Fruit fly (Drosophila melanogaster): ENCODE results near the gene CG46304.

Gene CG46304

dm6 chr2L:18981484-18981883, 35.4 kb downstream of the CG46304 start:
- TF ChIP-seq CG8159 (tag; optimal IDR thresholded peaks at IDR 0.05) = no peak
- no peak for TF ChIP-seq Pif1B (GFP tag; optimal IDR thresholded peaks at IDR 0.05)
- no peak for TF ChIP-seq fd96Ca (GFP tag; IDR thresholded peaks at IDR 0.05)
- TF ChIP-seq gl (tag; optimal IDR thresholded peaks at IDR 0.05) = no peak
- TF ChIP-seq Ets98B (GFP tag; IDR thresholded peaks at IDR 0.05) = no peak
- TF ChIP-seq rn (GFP tag; IDR thresholded peaks at IDR 0.05) = no peak
- no peak for TF ChIP-seq CG10348 (GFP tag; IDR thresholded peaks at IDR 0.05)
- TF ChIP-seq CG14655 (GFP tag; optimal IDR thresholded peaks at IDR 0.05) = no peak
- no peak for TF ChIP-seq EcR (GFP tag; optimal IDR thresholded peaks at IDR 0.05)
- TF ChIP-seq CG17806 (tag; optimal IDR thresholded peaks at IDR 0.05) = no peak
- no peak for TF ChIP-seq Snoo (tag; optimal IDR thresholded peaks at IDR 0.05)
- TF ChIP-seq CG12605 (GFP tag; IDR thresholded peaks at IDR 0.05) = no peak
- TF ChIP-seq CG4496 (GFP tag; IDR thresholded peaks at IDR 0.05) = no peak
- no peak for TF ChIP-seq CG9948 (tag; optimal IDR thresholded peaks at IDR 0.05)
- no peak for TF ChIP-seq D1 (tag; optimal IDR thresholded peaks at IDR 0.05)
- TF ChIP-seq CG8301 (tag; optimal IDR thresholded peaks at IDR 0.05) = no peak
- TF ChIP-seq CG34367 (tag; optimal IDR thresholded peaks at IDR 0.05) = no peak
- TF ChIP-seq CG15710 (tag; optimal IDR thresholded peaks at IDR 0.05) = no peak

dm6 chr2L:18981947-18982579, 36.0 kb downstream of the CG46304 start:
- peak; percentile 58; the same call in 1 of the 2 replicates for TF ChIP-seq rn (GFP tag; IDR thresholded peaks at IDR 0.05)
- TF ChIP-seq CG32121 (GFP tag; IDR thresholded peaks at IDR 0.05) = peak; percentile 89
- TF ChIP-seq CG8301 (tag; optimal IDR thresholded peaks at IDR 0.05) = peak; percentile 79
- peak; percentile 33 for TF ChIP-seq EcR (GFP tag; optimal IDR thresholded peaks at IDR 0.05)
- peak; percentile 77 for TF ChIP-seq CG8159 (tag; optimal IDR thresholded peaks at IDR 0.05)
- peak; percentile 77 for TF ChIP-seq CG9948 (tag; optimal IDR thresholded peaks at IDR 0.05)
- TF ChIP-seq gl (tag; optimal IDR thresholded peaks at IDR 0.05) = no peak
- 0 out of 2 replicates have a peak, but pooled peaks have one; percentile 20 for TF ChIP-seq CG10348 (GFP tag; IDR thresholded peaks at IDR 0.05)
- TF ChIP-seq Pif1A (GFP tag; optimal IDR thresholded peaks at IDR 0.05) = peak; percentile 75
- peak; percentile 70 for TF ChIP-seq Pif1B (GFP tag; optimal IDR thresholded peaks at IDR 0.05)
- peak; percentile 27 for TF ChIP-seq CG13204 (GFP tag; optimal IDR thresholded peaks at IDR 0.05)
- peak; percentile 80 for TF ChIP-seq CG14655 (GFP tag; optimal IDR thresholded peaks at IDR 0.05)
- TF ChIP-seq CG17806 (tag; optimal IDR thresholded peaks at IDR 0.05) = peak; percentile 77
- TF ChIP-seq fd96Ca (GFP tag; IDR thresholded peaks at IDR 0.05) = peak; percentile 74
- peak; percentile 87 for TF ChIP-seq CG4496 (GFP tag; IDR thresholded peaks at IDR 0.05)
- peak; percentile 64; the same call in 1 of the 2 replicates for TF ChIP-seq CG12605 (GFP tag; IDR thresholded peaks at IDR 0.05)
- peak; percentile 84 for TF ChIP-seq Ets98B (GFP tag; IDR thresholded peaks at IDR 0.05)
- TF ChIP-seq CG15710 (tag; optimal IDR thresholded peaks at IDR 0.05) = peak; percentile 74
- no peak for TF ChIP-seq D1 (tag; optimal IDR thresholded peaks at IDR 0.05)
- peak; percentile 65 for TF ChIP-seq CG34367 (tag; optimal IDR thresholded peaks at IDR 0.05)
- no peak for TF ChIP-seq Snoo (tag; optimal IDR thresholded peaks at IDR 0.05)

- TF ChIP-seq Pif1B (GFP tag; optimal IDR thresholded peaks at IDR 0.05) = no peak
- TF ChIP-seq CG15710 (tag; optimal IDR thresholded peaks at IDR 0.05) = peak; percentile 21
- no peak for TF ChIP-seq Pif1A (GFP tag; optimal IDR thresholded peaks at IDR 0.05)
- no peak for TF ChIP-seq CG12605 (GFP tag; IDR thresholded peaks at IDR 0.05)
- TF ChIP-seq CG17806 (tag; optimal IDR thresholded peaks at IDR 0.05) = no peak
- TF ChIP-seq CG14655 (GFP tag; optimal IDR thresholded peaks at IDR 0.05) = no peak
- TF ChIP-seq CG4496 (GFP tag; IDR thresholded peaks at IDR 0.05) = no peak
- no peak for TF ChIP-seq rn (GFP tag; IDR thresholded peaks at IDR 0.05)
- peak; percentile 34 for TF ChIP-seq CG8159 (tag; optimal IDR thresholded peaks at IDR 0.05)
- TF ChIP-seq EcR (GFP tag; optimal IDR thresholded peaks at IDR 0.05) = peak; percentile 85
- TF ChIP-seq CG8301 (tag; optimal IDR thresholded peaks at IDR 0.05) = no peak
- no peak for TF ChIP-seq gl (tag; optimal IDR thresholded peaks at IDR 0.05)
- TF ChIP-seq CG13204 (GFP tag; optimal IDR thresholded peaks at IDR 0.05) = no peak
- TF ChIP-seq CG32121 (GFP tag; IDR thresholded peaks at IDR 0.05) = no peak
Observed at dm6 chr2L:18982826-18983758, 37.0 kb downstream of the CG46304 start.

- no peak for TF ChIP-seq EcR (GFP tag; optimal IDR thresholded peaks at IDR 0.05)
- TF ChIP-seq CG34367 (tag; optimal IDR thresholded peaks at IDR 0.05) = no peak
- no peak for TF ChIP-seq CG14655 (GFP tag; optimal IDR thresholded peaks at IDR 0.05)
- no peak for TF ChIP-seq CG8301 (tag; optimal IDR thresholded peaks at IDR 0.05)
- TF ChIP-seq CG10348 (GFP tag; IDR thresholded peaks at IDR 0.05) = no peak
- TF ChIP-seq Ets98B (GFP tag; IDR thresholded peaks at IDR 0.05) = no peak
- TF ChIP-seq CG17806 (tag; optimal IDR thresholded peaks at IDR 0.05) = no peak
Observed at dm6 chr2L:18984158-18984557, 38.1 kb downstream of the CG46304 start.
